Fruit fly (Drosophila melanogaster) whole organism, embryonic: Measurements from ENCODE around the gene Jon99Ciii.

ENCODE experiments used
- Atf6 ChIP-seq: fragments of 200-800 bp; sonication (Bioruptor generic); IDR thresholded peaks from 2 replicates; pipeline ENCODE4 v1.3.6; 2022; ENCODE audit warnings: missing biosample characterization, missing genetic modification characterization
- Awh ChIP-seq: fragments of 200-800 bp; sonication (Bioruptor generic); IDR thresholded peaks from 2 replicates; pipeline ENCODE4, ENCODE4 v1.3.6; 2022; ENCODE audit warnings: missing biosample characterization, missing genetic modification characterization
- B-H2 ChIP-seq: fragments of 200-800 bp; sonication (Bioruptor generic); optimal IDR thresholded peaks from 2 replicates; lab custom pipeline; 2018; ENCODE audit warnings: missing biosample characterization, mild to moderate bottlenecking, missing genetic modification characterization
- Bdp1 ChIP-seq: fragments of 200-800 bp; sonication (Bioruptor generic); optimal IDR thresholded peaks from 3 replicates; lab custom pipeline; 2016; ENCODE audit warnings: missing biosample characterization, missing genetic modification characterization
- CG10366 ChIP-seq: fragments of 200-800 bp; sonication (Bioruptor generic); IDR thresholded peaks from 2 replicates; pipeline ENCODE4 v1.3.6; 2022; ENCODE audit warnings: missing biosample characterization, missing genetic modification characterization
- CG10462 ChIP-seq: fragments of 200-800 bp; sonication (Bioruptor generic); optimal IDR thresholded peaks from 2 replicates; lab custom pipeline; 2016; ENCODE audit warnings: missing biosample characterization, missing genetic modification characterization
- CG10654 ChIP-seq: fragments of 200-800 bp; sonication (Bioruptor generic); optimal IDR thresholded peaks from 2 replicates; lab custom pipeline; 2016; ENCODE audit warnings: missing biosample characterization, missing genetic modification characterization
- CG12942 ChIP-seq: fragments of 200-800 bp; sonication (Bioruptor generic); optimal IDR thresholded peaks from 3 replicates; lab custom pipeline; 2016; ENCODE audit warnings: missing biosample characterization, missing genetic modification characterization
- CG13287 ChIP-seq: fragments of 200-800 bp; sonication (Bioruptor generic); IDR thresholded peaks from 2 replicates; pipeline ENCODE4 v1.3.6; 2022; ENCODE audit warnings: missing biosample characterization, missing genetic modification characterization; ENCODE audit not compliant: partially characterized antibody
- CG14050 ChIP-seq: fragments of 200-800 bp; sonication (Bioruptor generic); IDR thresholded peaks from 3 replicates; pipeline ENCODE4 v1.3.6; 2022; ENCODE audit warnings: missing biosample characterization, missing genetic modification characterization
- CG14441 ChIP-seq: fragments of 200-800 bp; sonication (Bioruptor generic); IDR thresholded peaks from 2 replicates; pipeline ENCODE4 v1.3.6; 2022; ENCODE audit warnings: missing biosample characterization, missing genetic modification characterization
- CG14860 ChIP-seq: fragments of 200-800 bp; sonication (Bioruptor generic); IDR thresholded peaks from 3 replicates; pipeline ENCODE4 v1.3.6; 2022; ENCODE audit warnings: missing biosample characterization, missing genetic modification characterization; ENCODE audit not compliant: partially characterized antibody
- CG14965 ChIP-seq: fragments of 200-800 bp; sonication (Bioruptor generic); optimal IDR thresholded peaks from 2 replicates; lab custom pipeline; 2016; ENCODE audit warnings: missing biosample characterization, missing genetic modification characterization, borderline replicate concordance
- CG17361 ChIP-seq: fragments of 200-800 bp; sonication (Bioruptor generic); IDR thresholded peaks from 3 replicates; pipeline ENCODE4 v1.3.6; 2022; ENCODE audit warnings: missing biosample characterization, missing genetic modification characterization
- CG2116 ChIP-seq: fragments of 200-800 bp; sonication (Bioruptor generic); optimal IDR thresholded peaks from 3 replicates; lab custom pipeline; 2018; ENCODE audit warnings: missing biosample characterization, mild to moderate bottlenecking, missing genetic modification characterization
- CG3847 ChIP-seq: fragments of 200-800 bp; sonication (Bioruptor generic); IDR thresholded peaks from 2 replicates; pipeline ENCODE4 v1.3.6; 2022; ENCODE audit warnings: missing biosample characterization, missing genetic modification characterization
- CG42726 ChIP-seq: fragments of 200-800 bp; sonication (Bioruptor generic); IDR thresholded peaks from 2 replicates; pipeline ENCODE4 v1.3.6; 2022; ENCODE audit warnings: missing biosample characterization, missing genetic modification characterization; ENCODE audit not compliant: partially characterized antibody
- CG4730 ChIP-seq: fragments of 200-800 bp; sonication (Bioruptor generic); IDR thresholded peaks from 2 replicates; pipeline ENCODE4 v1.3.6; 2022; ENCODE audit warnings: missing biosample characterization, missing genetic modification characterization
- CG6175 ChIP-seq: fragments of 200-800 bp; sonication (Bioruptor generic); IDR thresholded peaks from 3 replicates; pipeline ENCODE4 v1.3.6; 2022; ENCODE audit warnings: missing biosample characterization, missing genetic modification characterization
- CG6689 ChIP-seq: fragments of 200-800 bp; sonication (Bioruptor generic); IDR thresholded peaks from 2 replicates; pipeline ENCODE4 v1.3.6; 2022; ENCODE audit warnings: missing biosample characterization, missing genetic modification characterization
- CG8924 ChIP-seq: fragments of 200-800 bp; optimal IDR thresholded peaks from 3 replicates; lab custom pipeline; 2019; ENCODE audit warnings: missing biosample characterization, mild to moderate bottlenecking, missing genetic modification characterization, moderate library complexity
- CTCF ChIP-seq: fragments of 200-800 bp; sonication (Bioruptor generic); optimal IDR thresholded peaks from 2 replicates; lab custom pipeline; 2017; ENCODE audit warnings: missing biosample characterization, mild to moderate bottlenecking, missing genetic modification characterization, moderate library complexity
- Camta ChIP-seq: fragments of 200-800 bp; sonication (Bioruptor generic); optimal IDR thresholded peaks from 2 replicates; lab custom pipeline; 2016; ENCODE audit warnings: missing biosample characterization, missing genetic modification characterization
- D19A ChIP-seq: fragments of 200-800 bp; optimal IDR thresholded peaks from 3 replicates; lab custom pipeline; 2019; ENCODE audit warnings: missing biosample characterization, mild to moderate bottlenecking, missing genetic modification characterization, moderate library complexity
- Doc3 ChIP-seq: fragments of 200-800 bp; sonication (Bioruptor generic); IDR thresholded peaks from 3 replicates; pipeline ENCODE4 v1.3.6; 2022; ENCODE audit warnings: missing biosample characterization, missing genetic modification characterization; ENCODE audit not compliant: partially characterized antibody
- E2f2 ChIP-seq: fragments of 200-800 bp; sonication (Bioruptor generic); IDR thresholded peaks from 2 replicates; pipeline ENCODE4 v1.3.6; 2022; ENCODE audit warnings: missing biosample characterization, missing genetic modification characterization
- H2.0 ChIP-seq: fragments of 200-800 bp; sonication (Bioruptor generic); IDR thresholded peaks from 2 replicates; pipeline ENCODE4 v1.3.6; 2022; ENCODE audit warnings: missing biosample characterization, missing genetic modification characterization
- HLH4C ChIP-seq: fragments of 200-800 bp; sonication (Bioruptor generic); IDR thresholded peaks from 3 replicates; pipeline ENCODE4 v1.3.6; 2022; ENCODE audit warnings: missing biosample characterization, missing genetic modification characterization; ENCODE audit not compliant: partially characterized antibody
- Hr51 ChIP-seq, 2 experiments: fragments of 200-800 bp; sonication (Bioruptor generic); optimal IDR thresholded peaks; 2 replicates in 1 of 2; 3 replicates in 1 of 2; lab custom pipeline; 2016 to 2018; ENCODE audit warnings: missing biosample characterization in 2 of 2, missing genetic modification characterization in 2 of 2, mild to moderate bottlenecking in 1 of 2, moderate library complexity in 1 of 2
- NC2α ChIP-seq: fragments of 200-800 bp; sonication (Bioruptor generic); optimal IDR thresholded peaks from 2 replicates; lab custom pipeline; 2016; ENCODE audit warnings: missing biosample characterization, missing genetic modification characterization
- Rx ChIP-seq: fragments of 200-800 bp; sonication (Bioruptor generic); IDR thresholded peaks from 2 replicates; pipeline ENCODE4 v1.3.6; 2022; ENCODE audit warnings: missing biosample characterization, missing genetic modification characterization
- abd-A ChIP-seq: fragments of 200-800 bp; sonication (Bioruptor generic); optimal IDR thresholded peaks from 3 replicates; lab custom pipeline; 2019; ENCODE audit warnings: missing biosample characterization, mild to moderate bottlenecking, missing genetic modification characterization, moderate library complexity
- bowl ChIP-seq: fragments of 200-800 bp; sonication (Bioruptor generic); IDR thresholded peaks from 2 replicates; pipeline ENCODE4 v1.3.6; 2022; ENCODE audit warnings: missing biosample characterization, missing genetic modification characterization
- cas ChIP-seq: fragments of 200-800 bp; sonication (Bioruptor generic); IDR thresholded peaks from 2 replicates; pipeline ENCODE4 v1.3.6; 2022; ENCODE audit warnings: missing biosample characterization, missing genetic modification characterization
- cg ChIP-seq: fragments of 200-800 bp; sonication (Bioruptor generic); optimal IDR thresholded peaks from 3 replicates; lab custom pipeline; 2019; ENCODE audit warnings: missing biosample characterization, mild to moderate bottlenecking, missing genetic modification characterization, moderate library complexity
- chif ChIP-seq, 2 experiments: fragments of 200-800 bp; sonication (Bioruptor generic); optimal IDR thresholded peaks; 3 replicates each; lab custom pipeline; 2016; ENCODE audit warnings: missing biosample characterization in 2 of 2, missing genetic modification characterization in 2 of 2
- dmrt11E ChIP-seq: fragments of 200-800 bp; sonication (Bioruptor generic); optimal IDR thresholded peaks from 3 replicates; lab custom pipeline; 2018; ENCODE audit warnings: missing biosample characterization, mild to moderate bottlenecking, missing genetic modification characterization, moderate library complexity
- emc ChIP-seq: fragments of 200-800 bp; sonication (Bioruptor generic); optimal IDR thresholded peaks from 2 replicates; lab custom pipeline; 2016; ENCODE audit warnings: missing biosample characterization, missing genetic modification characterization
- exex ChIP-seq: fragments of 200-800 bp; sonication (Bioruptor generic); optimal IDR thresholded peaks from 4 replicates; lab custom pipeline; 2018; ENCODE audit warnings: missing biosample characterization, mild to moderate bottlenecking, missing genetic modification characterization, moderate library complexity
- gce ChIP-seq: fragments of 200-800 bp; sonication (Bioruptor generic); IDR thresholded peaks from 3 replicates; pipeline ENCODE4 v1.3.6; 2022; ENCODE audit warnings: missing biosample characterization, missing genetic modification characterization
- grn ChIP-seq: fragments of 200-800 bp; sonication (Bioruptor generic); optimal IDR thresholded peaks from 3 replicates; lab custom pipeline; 2017; ENCODE audit warnings: missing biosample characterization, missing genetic modification characterization
- ham ChIP-seq: fragments of 200-800 bp; sonication (Bioruptor generic); IDR thresholded peaks from 2 replicates; pipeline ENCODE4 v1.3.6; 2022; ENCODE audit warnings: missing biosample characterization, missing genetic modification characterization
- hth ChIP-seq: fragments of >200 bp; optimal IDR thresholded peaks from 2 replicates; lab custom pipeline; 2017; ENCODE audit warnings: inconsistent platforms
- kay ChIP-seq: fragments of 200-800 bp; sonication (Bioruptor generic); optimal IDR thresholded peaks from 2 replicates; lab custom pipeline; 2016; ENCODE audit warnings: missing biosample characterization, missing genetic modification characterization
- kni ChIP-seq: fragments of 200-800 bp; sonication (Bioruptor generic); optimal IDR thresholded peaks from 3 replicates; lab custom pipeline; 2017; ENCODE audit warnings: mild to moderate bottlenecking, missing biosample characterization, missing genetic modification reagents, missing genetic modification characterization
- lov ChIP-seq, 2 experiments: fragments of 200-800 bp in 1 of 2; fragments of >200 bp in 1 of 2; sonication (Bioruptor generic) in 1 of 2; IDR thresholded peaks in 1 of 2; optimal IDR thresholded peaks in 1 of 2; 2 replicates in 1 of 2; 3 replicates in 1 of 2; pipeline versions ENCODE4 v1.3.6 to Lab custom; 2017 to 2022; ENCODE audit warnings: missing biosample characterization in 1 of 2, missing genetic modification characterization in 1 of 2
- mam ChIP-seq: fragments of 200-800 bp; sonication (Bioruptor generic); optimal IDR thresholded peaks from 3 replicates; lab custom pipeline; 2016; ENCODE audit warnings: missing biosample characterization, missing genetic modification characterization
- rib ChIP-seq: fragments of 200-800 bp; sonication (Bioruptor generic); IDR thresholded peaks from 2 replicates; pipeline ENCODE4 v1.3.6; 2022; ENCODE audit warnings: missing biosample characterization, missing genetic modification characterization
- so ChIP-seq: fragments of 200-800 bp; sonication (Bioruptor generic); IDR thresholded peaks from 3 replicates; pipeline ENCODE4 v1.3.6; 2022; ENCODE audit warnings: missing biosample characterization, missing genetic modification characterization
- tgo ChIP-seq: fragments of 200-800 bp; sonication (Bioruptor generic); IDR thresholded peaks from 3 replicates; pipeline ENCODE4 v1.3.6; 2022; ENCODE audit warnings: missing biosample characterization, missing genetic modification characterization
- toy ChIP-seq: fragments of 200-800 bp; sonication (Bioruptor generic); IDR thresholded peaks from 2 replicates; pipeline ENCODE4 v1.3.6; 2022; ENCODE audit warnings: missing biosample characterization, missing genetic modification characterization
- tx ChIP-seq: fragments of 200-800 bp; sonication (Bioruptor generic); optimal IDR thresholded peaks from 2 replicates; lab custom pipeline; 2016; ENCODE audit warnings: missing biosample characterization, missing genetic modification characterization

Jon99Ciii gene

dm6 chr3R:29903775-29904356, 18.1 kb upstream of the Jon99Ciii start, which contains the start of gene CG15517 (continued):
- TF ChIP-seq CG10366 (GFP tag; lab: Robert Waterston, UW) = no peak
- no peak for TF ChIP-seq chif (GFP tag; optimal IDR thresholded peaks at IDR 0.05; lab: Kevin White, UChicago)
- no peak for TF ChIP-seq lov (optimal IDR thresholded peaks at IDR 0.05; lab: Kevin White, UChicago)
- no peak for TF ChIP-seq lov (GFP tag; IDR thresholded peaks at IDR 0.05; lab: Robert Waterston, UW)
- TF ChIP-seq toy (GFP tag; lab: Robert Waterston, UW) = no peak
- no peak for TF ChIP-seq CG14050 (GFP tag; lab: Robert Waterston, UW)
- no peak for TF ChIP-seq Bdp1
- TF ChIP-seq D19A = no peak
- no peak for TF ChIP-seq CG6689
- no peak for TF ChIP-seq cas (GFP tag; lab: Robert Waterston, UW)
- no peak for TF ChIP-seq CG2116 (GFP tag; lab: Kevin White, UChicago)
- no peak for TF ChIP-seq CG8924 (tag; lab: Kevin White, UChicago)
- no peak for TF ChIP-seq tgo
- no peak for TF ChIP-seq hth (lab: Kevin White, UChicago)
- TF ChIP-seq CG3847 (GFP tag; lab: Robert Waterston, UW) = 0 out of 2 replicates have a peak, but pooled peaks have one; percentile 9
- no peak for TF ChIP-seq Doc3 (GFP tag; lab: Robert Waterston, UW)
- peak; percentile 95 for TF ChIP-seq CTCF (GFP tag; lab: Kevin White, UChicago)
- TF ChIP-seq HLH4C (GFP tag; lab: Robert Waterston, UW) = no peak
- no peak for TF ChIP-seq Awh (GFP tag; lab: Robert Waterston, UW)
- TF ChIP-seq E2f2 (GFP tag; lab: Robert Waterston, UW) = 0 out of 2 replicates have a peak, but pooled peaks have one; percentile 18
- TF ChIP-seq CG17361 (GFP tag; lab: Robert Waterston, UW) = 0 out of 3 replicates have a peak, but pooled peaks have one; percentile 32
- no peak for TF ChIP-seq mam
- TF ChIP-seq grn (GFP tag; lab: Kevin White, UChicago) = no peak
- TF ChIP-seq CG12942 = no peak
- no peak for TF ChIP-seq exex (tag; lab: Kevin White, UChicago)
- no peak for TF ChIP-seq Atf6 (GFP tag; lab: Robert Waterston, UW)
- no peak for TF ChIP-seq tx (GFP tag; lab: Kevin White, UChicago)
- no peak for TF ChIP-seq CG14860 (GFP tag; lab: Robert Waterston, UW)
- TF ChIP-seq Rx (GFP tag; lab: Robert Waterston, UW) = no peak
- TF ChIP-seq CG4730 = no peak
- no peak for TF ChIP-seq CG10462 (GFP tag; lab: Kevin White, UChicago)
- no peak for TF ChIP-seq Camta (GFP tag; lab: Kevin White, UChicago)
- TF ChIP-seq ham (GFP tag; lab: Robert Waterston, UW) = no peak
- TF ChIP-seq bowl = no peak
- no peak for TF ChIP-seq kni (GFP tag; lab: Kevin White, UChicago)
- no peak for TF ChIP-seq emc (GFP tag; lab: Kevin White, UChicago)
- no peak for TF ChIP-seq dmrt11E (tag; lab: Kevin White, UChicago)
- no peak for TF ChIP-seq so (GFP tag; lab: Robert Waterston, UW)
- TF ChIP-seq abd-A = no peak
- no peak for TF ChIP-seq rib
- TF ChIP-seq gce (GFP tag; lab: Robert Waterston, UW) = no peak
- no peak for TF ChIP-seq H2.0 (GFP tag; lab: Robert Waterston, UW)
- no peak for TF ChIP-seq CG14441 (GFP tag; lab: Robert Waterston, UW)
- no peak for TF ChIP-seq CG14965 (GFP tag; lab: Kevin White, UChicago)
- peak; percentile 61 for TF ChIP-seq CG42726 (GFP tag; lab: Robert Waterston, UW)
- TF ChIP-seq NC2α = no peak
- no peak for TF ChIP-seq CG6175
- no peak for TF ChIP-seq kay (GFP tag; lab: Kevin White, UChicago)
- peak; percentile 8; the same call in 1 of the 2 replicates for TF ChIP-seq CG13287 (GFP tag; lab: Robert Waterston, UW)
- TF ChIP-seq B-H2 (GFP tag; lab: Kevin White, UChicago) = no peak
- TF ChIP-seq CG10654 (GFP tag; lab: Kevin White, UChicago) = no peak
- peak in 1 of 2 experiments; percentile 9 for TF ChIP-seq Hr51 (GFP tag; optimal IDR thresholded peaks at IDR 0.05; lab: Kevin White, UChicago)
- peak; percentile 2 for TF ChIP-seq cg (GFP tag; lab: Kevin White, UChicago)
